Worm (Caenorhabditis elegans): ENCODE results near the gene T02G5.7.

The T02G5.7 gene

ce11 chrII:7099231-7099630 lies 23.8 kb downstream of the T02G5.7 start:
- TF ChIP-seq mml-1 (tag; optimal IDR thresholded peaks at IDR 0.05): no peak
- TF ChIP-seq jun-1 (tag; optimal IDR thresholded peaks at IDR 0.05): no peak
- peak; percentile 30 for TF ChIP-seq ama-1 (optimal IDR thresholded peaks at IDR 0.05)
- TF ChIP-seq zag-1 (tag; optimal IDR thresholded peaks at IDR 0.05): no peak
- no peak for TF ChIP-seq elt-1 (tag; optimal IDR thresholded peaks at IDR 0.05)
- TF ChIP-seq ceh-28 (tag; optimal IDR thresholded peaks at IDR 0.05): no peak
- no peak for TF ChIP-seq nhr-77 (tag; optimal IDR thresholded peaks at IDR 0.05)
- TF ChIP-seq egl-5 (tag; optimal IDR thresholded peaks at IDR 0.05): no peak
- TF ChIP-seq elt-3 (tag; optimal IDR thresholded peaks at IDR 0.05): no peak
- TF ChIP-seq R02D3.7 (tag; optimal IDR thresholded peaks at IDR 0.05): no peak
- TF ChIP-seq ZK546.5 (tag; optimal IDR thresholded peaks at IDR 0.05): no peak
- TF ChIP-seq lin-39 (tag; optimal IDR thresholded peaks at IDR 0.05): no peak
- no peak for TF ChIP-seq nhr-23 (tag; optimal IDR thresholded peaks at IDR 0.05)
- no peak for TF ChIP-seq fkh-2 (tag; optimal IDR thresholded peaks at IDR 0.05)
- TF ChIP-seq nhr-76 (tag; optimal IDR thresholded peaks at IDR 0.05): no peak
- TF ChIP-seq nhr-28 (tag; optimal IDR thresholded peaks at IDR 0.05): peak; percentile 32

- peak; percentile 37 for TF ChIP-seq lsy-12 (tag; optimal IDR thresholded peaks at IDR 0.05)
- no peak for TF ChIP-seq snpc-4 (tag; optimal IDR thresholded peaks at IDR 0.05)
- no peak for TF ChIP-seq elt-2 (tag; optimal IDR thresholded peaks at IDR 0.05)
- TF ChIP-seq ztf-11 (tag; optimal IDR thresholded peaks at IDR 0.05): no peak
- TF ChIP-seq ZK546.5 (tag; optimal IDR thresholded peaks at IDR 0.05): no peak
- peak; percentile 56 for TF ChIP-seq ama-1 (optimal IDR thresholded peaks at IDR 0.05)
- TF ChIP-seq nhr-77 (tag; optimal IDR thresholded peaks at IDR 0.05): no peak
- no peak for TF ChIP-seq unc-62 (GFP tag; optimal IDR thresholded peaks at IDR 0.05)
- no peak for TF ChIP-seq egl-5 (tag; optimal IDR thresholded peaks at IDR 0.05)
- no peak for TF ChIP-seq ceh-28 (tag; optimal IDR thresholded peaks at IDR 0.05)
Measured at ce11 chrII:7100838-7101237, 25.4 kb downstream of the T02G5.7 start, which contains the start of gene mmaa-1. Gene mmaa-1 (minus strand): TSS chrII:7101165.

ce11 chrII:7102288-7102687 lies 26.9 kb downstream of the T02G5.7 start:
- peak; percentile 6 for TF ChIP-seq lin-15B (tag; optimal IDR thresholded peaks at IDR 0.05)
- TF ChIP-seq daf-12 (tag; optimal IDR thresholded peaks at IDR 0.05): no peak
- TF ChIP-seq skn-1 (tag; optimal IDR thresholded peaks at IDR 0.05): no peak
- peak; percentile 2 for TF ChIP-seq nhr-25 (tag; optimal IDR thresholded peaks at IDR 0.05)

DNA sequence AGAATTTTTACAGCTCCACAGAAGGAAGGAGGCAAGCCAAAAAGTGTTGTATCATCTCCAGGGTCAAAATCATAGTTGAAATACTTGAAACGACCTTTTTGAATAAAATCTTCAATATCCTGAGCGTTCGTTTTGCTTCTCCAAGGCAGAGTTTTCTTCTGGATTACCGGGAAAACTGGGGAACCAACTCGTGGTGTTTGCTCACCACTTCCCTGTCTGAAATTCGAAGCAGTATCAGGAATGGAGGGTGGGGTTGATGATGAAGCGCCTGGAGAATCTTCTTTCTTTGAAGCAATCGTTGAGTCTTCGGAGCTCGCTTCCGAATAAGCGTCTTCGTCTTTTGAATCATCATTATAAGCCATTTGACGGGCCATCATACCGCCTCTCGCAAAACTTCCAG lies 27.7 kb downstream of the T02G5.7 start:
- TF ChIP-seq pqm-1 (tag; optimal IDR thresholded peaks at IDR 0.05) (no peak), nhr-67 (tag; optimal IDR thresholded peaks at IDR 0.05) (no peak), aly-2 (tag; optimal IDR thresholded peaks at IDR 0.05) (no peak), fos-1 (tag; optimal IDR thresholded peaks at IDR 0.05) (no peak), zag-1 (tag; optimal IDR thresholded peaks at IDR 0.05) (no peak), ama-1 (optimal IDR thresholded peaks at IDR 0.05) (no peak), mdl-1 (tag; optimal IDR thresholded peaks at IDR 0.05) (no peak), unc-62 (GFP tag; optimal IDR thresholded peaks at IDR 0.05) (no peak), pha-4 (tag; optimal IDR thresholded peaks at IDR 0.05) (no peak), lin-39 (tag; optimal IDR thresholded peaks at IDR 0.05) (no peak), nhr-28 (tag; optimal IDR thresholded peaks at IDR 0.05) (no peak), unc-39 (tag; optimal IDR thresholded peaks at IDR 0.05) (no peak), nhr-11 (tag; optimal IDR thresholded peaks at IDR 0.05) (no peak), lsy-12 (tag; optimal IDR thresholded peaks at IDR 0.05) (no peak), nhr-77 (tag; optimal IDR thresholded peaks at IDR 0.05) (no peak), nfya-1 (tag; optimal IDR thresholded peaks at IDR 0.05; ENCODE audit: insufficient read depth) (no peak), skn-1 (tag; optimal IDR thresholded peaks at IDR 0.05) (no peak)

- no peak for TF ChIP-seq fos-1 (tag; optimal IDR thresholded peaks at IDR 0.05)
- TF ChIP-seq nhr-23 (tag; optimal IDR thresholded peaks at IDR 0.05): peak; percentile 93
- TF ChIP-seq elt-1 (tag; optimal IDR thresholded peaks at IDR 0.05): no peak
- peak; percentile 16 for TF ChIP-seq nhr-76 (tag; optimal IDR thresholded peaks at IDR 0.05)
- TF ChIP-seq pqm-1 (tag; optimal IDR thresholded peaks at IDR 0.05): peak; percentile 73
- peak; percentile 100 for TF ChIP-seq lin-15B (tag; optimal IDR thresholded peaks at IDR 0.05)
- TF ChIP-seq tbx-2 (tag; optimal IDR thresholded peaks at IDR 0.05): no peak
- no peak for TF ChIP-seq ceh-16 (tag; optimal IDR thresholded peaks at IDR 0.05)
- TF ChIP-seq mml-1 (tag; optimal IDR thresholded peaks at IDR 0.05): no peak
- TF ChIP-seq ztf-4 (tag; optimal IDR thresholded peaks at IDR 0.05): no peak
- peak; percentile 38 for TF ChIP-seq ceh-28 (tag; optimal IDR thresholded peaks at IDR 0.05)
- TF ChIP-seq pha-4 (tag; optimal IDR thresholded peaks at IDR 0.05): peak; percentile 98
- peak; percentile 86 for TF ChIP-seq egl-5 (tag; optimal IDR thresholded peaks at IDR 0.05)
- TF ChIP-seq nhr-11 (tag; optimal IDR thresholded peaks at IDR 0.05): peak; percentile 25
- peak; percentile 84 for TF ChIP-seq lin-39 (tag; optimal IDR thresholded peaks at IDR 0.05)
- TF ChIP-seq sea-2 (GFP tag; optimal IDR thresholded peaks at IDR 0.05): no peak
- TF ChIP-seq eor-1 (tag; optimal IDR thresholded peaks at IDR 0.05): no peak
- TF ChIP-seq fkh-2 (tag; optimal IDR thresholded peaks at IDR 0.05): no peak
- TF ChIP-seq nhr-25 (tag; optimal IDR thresholded peaks at IDR 0.05): peak; percentile 90
- TF ChIP-seq nfya-1 (tag; optimal IDR thresholded peaks at IDR 0.05; ENCODE audit: insufficient read depth): peak; percentile 97
- no peak for TF ChIP-seq ceh-82 (tag; optimal IDR thresholded peaks at IDR 0.05)
- TF ChIP-seq jun-1 (tag; optimal IDR thresholded peaks at IDR 0.05): peak; percentile 68
- TF ChIP-seq fkh-10 (GFP tag; optimal IDR thresholded peaks at IDR 0.05): peak; percentile 39
- TF ChIP-seq lsy-12 (tag; optimal IDR thresholded peaks at IDR 0.05): peak; percentile 21
- peak; percentile 24 for TF ChIP-seq hmg-11 (tag; optimal IDR thresholded peaks at IDR 0.05)
Measured at ce11 chrII:7104794-7105613, 29.6 kb downstream of the T02G5.7 start, which contains the start of the genes farl-11 and rpl-33. Gene farl-11 (minus strand): TSS chrII:7105035. Gene rpl-33 (plus strand): TSS chrII:7105563.
